Fruit fly (Drosophila melanogaster) whole organism: Measurements from ENCODE around the gene CG7006.

Experiments
- CG8478 ChIP-seq: fragments of >200 bp; optimal IDR thresholded peaks from 2 replicates; lab custom pipeline; 2018; ENCODE audit warnings: inconsistent platforms
- EcR ChIP-seq, 2 experiments: fragments of >200 bp; optimal IDR thresholded peaks; 2 replicates each; lab custom pipeline; 2017; ENCODE audit warnings: missing biosample characterization in 2 of 2, missing genetic modification characterization in 2 of 2, missing genetic modification reagents in 2 of 2
- pan ChIP-seq: fragments of >200 bp; optimal IDR thresholded peaks from 2 replicates; lab custom pipeline; 2017
- usp ChIP-seq: fragments of >200 bp; optimal IDR thresholded peaks from 2 replicates; lab custom pipeline; 2017; ENCODE audit warnings: missing biosample characterization, missing genetic modification characterization, mixed read lengths

DNA sequence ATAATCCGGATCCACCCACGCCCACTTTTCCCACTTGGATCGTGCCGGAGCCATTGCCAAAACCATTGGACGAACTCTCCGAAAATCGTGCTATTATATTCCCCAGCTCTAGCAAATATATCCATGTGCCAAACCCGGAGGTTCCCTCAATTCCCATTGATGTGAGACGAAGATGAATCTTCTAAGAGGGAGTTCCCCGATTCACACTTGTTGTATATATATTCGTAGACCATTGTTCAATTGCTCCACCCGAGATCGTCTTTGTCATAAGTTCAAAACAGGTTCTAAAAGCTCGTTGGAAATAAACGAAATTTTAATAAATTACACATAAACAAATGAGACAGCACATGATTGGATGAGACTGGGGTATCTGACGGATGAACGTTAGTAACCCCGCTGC, 13.5 kb downstream of the CG7006 start:
- TF ChIP-seq EcR (GFP tag; optimal IDR thresholded peaks at IDR 0.05; lab: Kevin White, UChicago) (no peak), CG8478 (lab: Kevin White, UChicago) (no peak), usp (no peak), pan (no peak)
